Worm (Caenorhabditis elegans) whole organism, L1 larva: ENCODE data around the gene pals-17.

Experiments
- C16A3.4 ChIP-seq: fragments of 150-350 bp; optimal IDR thresholded peaks from 2 replicates; lab custom pipeline; 2014; ENCODE audit warnings: missing biosample characterization, missing genetic modification characterization
- F16B12.6 ChIP-seq: fragments of 150-350 bp; optimal IDR thresholded peaks from 2 replicates; lab custom pipeline; 2014; ENCODE audit warnings: missing biosample characterization, missing genetic modification characterization
- aha-1 ChIP-seq: fragments of 150-350 bp; optimal IDR thresholded peaks from 2 replicates; lab custom pipeline; 2014; ENCODE audit warnings: missing biosample characterization, missing genetic modification characterization
- alr-1 ChIP-seq: fragments of 200-800 bp; sonication (Bioruptor generic); optimal IDR thresholded peaks from 2 replicates; lab custom pipeline; 2018; ENCODE audit warnings: borderline replicate concordance, mild to moderate bottlenecking, missing genetic modification characterization, missing compliant biosample characterization
- aly-2 ChIP-seq: fragments of 150-350 bp; optimal IDR thresholded peaks from 2 replicates; lab custom pipeline; 2014; ENCODE audit warnings: missing biosample characterization, missing genetic modification characterization
- blmp-1 ChIP-seq: fragments of 150-350 bp; optimal IDR thresholded peaks from 2 replicates; lab custom pipeline; 2014; ENCODE audit warnings: missing biosample characterization, missing genetic modification characterization
- ceh-8 ChIP-seq: fragments of 200-800 bp; sonication (Bioruptor generic); optimal IDR thresholded peaks from 2 replicates; lab custom pipeline; 2018; ENCODE audit warnings: mild to moderate bottlenecking, missing genetic modification characterization, moderate library complexity, missing compliant biosample characterization
- ces-1 ChIP-seq: fragments of 150-350 bp; optimal IDR thresholded peaks from 2 replicates; lab custom pipeline; 2014; ENCODE audit warnings: missing biosample characterization, missing genetic modification reagents, missing genetic modification characterization
- efl-1 ChIP-seq, 4 experiments: fragments of 150-350 bp; optimal IDR thresholded peaks in 3 of 4; peaks in 1 of 4; 1 replicate in 1 of 4; 2 replicates in 3 of 4; lab custom pipeline; 2014; ENCODE audit warnings: missing biosample characterization in 2 of 4, missing genetic modification characterization in 2 of 4, missing genetic modification reagents in 2 of 4
- elt-2 ChIP-seq: sonication (generic microtip); optimal IDR thresholded peaks from 2 replicates; lab custom pipeline; 2016; ENCODE audit warnings: missing genetic modification characterization, mild to moderate bottlenecking, inconsistent platforms, missing compliant biosample characterization, missing genetic modification reagents
- fkh-4 ChIP-seq: sonication (generic microtip); optimal IDR thresholded peaks from 2 replicates; lab custom pipeline; 2016; ENCODE audit warnings: missing compliant biosample characterization, missing genetic modification characterization, borderline replicate concordance
- fkh-8 ChIP-seq: sonication (generic microtip); optimal IDR thresholded peaks from 2 replicates; lab custom pipeline; 2016; ENCODE audit warnings: mild to moderate bottlenecking, missing genetic modification characterization, missing compliant biosample characterization
- grh-1 ChIP-seq: fragments of 200-800 bp; sonication (Bioruptor generic); IDR thresholded peaks from 2 replicates; pipeline ENCODE4 v1.3.6; 2022; ENCODE audit warnings: missing genetic modification reagents, missing genetic modification characterization, missing compliant biosample characterization
- irx-1 ChIP-seq: sonication (generic microtip); optimal IDR thresholded peaks from 2 replicates; lab custom pipeline; 2016; ENCODE audit warnings: missing genetic modification characterization, missing compliant biosample characterization
- isw-1 ChIP-seq: fragments of 200-800 bp; sonication (Bioruptor generic); IDR thresholded peaks from 2 replicates; pipeline ENCODE4 v1.3.6; 2022; ENCODE audit warnings: missing genetic modification characterization, missing compliant biosample characterization
- jun-1 ChIP-seq: fragments of 150-350 bp; optimal IDR thresholded peaks from 2 replicates; lab custom pipeline; 2014; ENCODE audit warnings: missing biosample characterization, missing genetic modification reagents, missing genetic modification characterization
- lin-14 ChIP-seq: fragments of 200-800 bp; sonication (Bioruptor generic); optimal IDR thresholded peaks from 2 replicates; lab custom pipeline; 2018; ENCODE audit warnings: mild to moderate bottlenecking, missing genetic modification characterization, moderate library complexity, missing compliant biosample characterization
- lin-35 ChIP-seq, 2 experiments: fragments of 150-350 bp; optimal IDR thresholded peaks; 2 replicates each; lab custom pipeline; 2014; ENCODE audit warnings: missing biosample characterization in 2 of 2, missing genetic modification characterization in 2 of 2, missing genetic modification reagents in 2 of 2
- lir-3 ChIP-seq: sonication (generic microtip); optimal IDR thresholded peaks from 2 replicates; lab custom pipeline; 2016; ENCODE audit warnings: mild to moderate bottlenecking, missing genetic modification characterization, moderate library complexity, missing compliant biosample characterization; ENCODE audit not compliant: poor library complexity
- lsy-2 ChIP-seq, 2 experiments: fragments of 150-350 bp; optimal IDR thresholded peaks; 2 replicates each; lab custom pipeline; 2014; ENCODE audit warnings: missing biosample characterization in 2 of 2, missing genetic modification characterization in 2 of 2
- mef-2 ChIP-seq: fragments of 150-350 bp; optimal IDR thresholded peaks from 2 replicates; lab custom pipeline; 2014; ENCODE audit warnings: missing biosample characterization, missing genetic modification characterization
- nhr-76 ChIP-seq: sonication (generic microtip); optimal IDR thresholded peaks from 2 replicates; lab custom pipeline; 2017; ENCODE audit warnings: missing biosample characterization, missing genetic modification characterization
- nhr-90 ChIP-seq: sonication (generic microtip); optimal IDR thresholded peaks from 2 replicates; lab custom pipeline; 2016; ENCODE audit warnings: mild to moderate bottlenecking, missing genetic modification characterization, missing compliant biosample characterization; ENCODE audit not compliant: poor library complexity
- pqm-1 ChIP-seq: sonication (generic microtip); optimal IDR thresholded peaks from 3 replicates; lab custom pipeline; 2017; ENCODE audit warnings: missing biosample characterization, missing genetic modification characterization
- skn-1 ChIP-seq: fragments of 150-350 bp; optimal IDR thresholded peaks from 2 replicates; lab custom pipeline; 2014; ENCODE audit warnings: missing biosample characterization, missing genetic modification characterization
- sox-4 ChIP-seq: sonication (generic microtip); optimal IDR thresholded peaks from 2 replicates; lab custom pipeline; 2016; ENCODE audit warnings: missing genetic modification characterization, missing compliant biosample characterization
- sup-37 ChIP-seq: fragments of 200-800 bp; sonication (Bioruptor generic); optimal IDR thresholded peaks from 2 replicates; lab custom pipeline; 2018; ENCODE audit warnings: mild to moderate bottlenecking, missing genetic modification characterization, missing compliant biosample characterization
- tbx-2 ChIP-seq: sonication (generic microtip); optimal IDR thresholded peaks from 2 replicates; lab custom pipeline; 2016; ENCODE audit warnings: missing genetic modification characterization, missing compliant biosample characterization
- tlp-1 ChIP-seq: fragments of 150-350 bp; optimal IDR thresholded peaks from 2 replicates; lab custom pipeline; 2014; ENCODE audit warnings: missing biosample characterization, missing genetic modification characterization
- unc-30 ChIP-seq: sonication (generic microtip); optimal IDR thresholded peaks from 2 replicates; lab custom pipeline; 2017; ENCODE audit warnings: missing biosample characterization, missing genetic modification characterization
- unc-86 ChIP-seq: sonication (generic microtip); optimal IDR thresholded peaks from 2 replicates; lab custom pipeline; 2016; ENCODE audit warnings: missing genetic modification characterization, missing compliant biosample characterization
- unc-98 ChIP-seq: fragments of 200-800 bp; sonication (Bioruptor generic); IDR thresholded peaks from 2 replicates; pipeline ENCODE4 v1.3.6; 2022; ENCODE audit warnings: missing genetic modification characterization, missing compliant biosample characterization
- xbp-1 ChIP-seq: sonication (generic microtip); optimal IDR thresholded peaks from 2 replicates; lab custom pipeline; 2016; ENCODE audit warnings: missing genetic modification characterization, missing compliant biosample characterization
- zag-1 ChIP-seq: fragments of 150-350 bp; optimal IDR thresholded peaks from 2 replicates; lab custom pipeline; 2014; ENCODE audit warnings: missing biosample characterization, missing genetic modification characterization

The pals-17 gene

DNA sequence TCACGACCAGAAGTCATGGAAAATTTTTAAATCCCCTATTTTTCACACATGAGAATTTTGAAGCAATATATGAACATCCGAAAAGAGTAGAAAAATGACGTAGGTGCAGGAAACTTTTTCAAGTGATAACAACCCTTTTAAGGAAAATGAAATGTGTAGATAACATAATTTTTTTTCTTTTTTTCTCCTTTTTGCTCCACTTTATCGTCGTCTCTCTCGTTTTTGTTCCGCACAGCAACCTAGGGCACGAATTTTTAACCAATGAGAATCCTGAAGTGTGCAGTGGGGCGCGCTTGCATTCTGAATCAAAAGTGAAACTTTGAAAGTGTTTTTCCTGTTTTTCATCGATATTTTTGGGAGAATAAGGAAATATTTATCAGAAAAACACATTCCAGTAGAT is 1.1 kb upstream of the pals-17 start (continued):
- no peak for TF ChIP-seq xbp-1 (tag; lab: Kevin White, UChicago)
- TF ChIP-seq lin-35 (GFP tag; optimal IDR thresholded peaks at IDR 0.05; lab: Kevin White, UChicago) = peak in 1 of 2 experiments; percentile 2
- TF ChIP-seq pqm-1 = peak; percentile 51
- no peak for TF ChIP-seq C16A3.4 (tag; lab: Kevin White, UChicago)
- TF ChIP-seq tbx-2 (tag; lab: Kevin White, UChicago) = no peak
- no peak for TF ChIP-seq fkh-4 (tag; lab: Kevin White, UChicago)
- TF ChIP-seq grh-1 = no peak
- no peak for TF ChIP-seq unc-86 (tag; lab: Kevin White, UChicago)
- TF ChIP-seq elt-2 = peak; percentile 97
- no peak for TF ChIP-seq nhr-76 (tag; lab: Kevin White, UChicago)
- peak in 1 of 2 experiments; percentile 13 for TF ChIP-seq lsy-2 (tag; optimal IDR thresholded peaks at IDR 0.05; lab: Kevin White, UChicago)
- no peak for TF ChIP-seq mef-2 (tag; lab: Kevin White, UChicago)
- no peak for TF ChIP-seq isw-1 (GFP tag; lab: Robert Waterston, UW)
- TF ChIP-seq unc-30 (tag; lab: Kevin White, UChicago) = no peak
- TF ChIP-seq ces-1 (GFP tag; lab: Kevin White, UChicago) = no peak
- TF ChIP-seq fkh-8 = no peak
- TF ChIP-seq irx-1 (tag; lab: Kevin White, UChicago) = no peak

ce11 chrIII:1389988-1390387 is 1.7 kb downstream of the pals-17 start:
- peak; percentile 66 for TF ChIP-seq tlp-1 (tag; lab: Kevin White, UChicago)
- peak; percentile 90 for TF ChIP-seq elt-2
- peak; percentile 13 for TF ChIP-seq jun-1
- TF ChIP-seq sox-4 (tag; lab: Kevin White, UChicago) = no peak
- no peak for TF ChIP-seq sup-37 (GFP tag; lab: Kevin White, UChicago)
- TF ChIP-seq alr-1 (tag; lab: Kevin White, UChicago) = no peak
- no peak for TF ChIP-seq aha-1 (tag; lab: Kevin White, UChicago)
- TF ChIP-seq unc-86 (tag; lab: Kevin White, UChicago) = no peak
- TF ChIP-seq unc-30 (tag; lab: Kevin White, UChicago) = no peak
- TF ChIP-seq lir-3 (tag; lab: Kevin White, UChicago) = no peak
- no peak for TF ChIP-seq blmp-1

ce11 chrIII:1388274-1389058 is 3.2 kb downstream of the pals-17 start, which contains the start of gene pals-20:
Gene pals-20 (minus strand): TSS chrIII:1388324.
- TF ChIP-seq aly-2 (tag; lab: Kevin White, UChicago) (no peak), lin-14 (no peak), zag-1 (tag; lab: Kevin White, UChicago) (no peak), unc-86 (tag; lab: Kevin White, UChicago) (no peak), efl-1 (optimal IDR thresholded peaks at IDR 0.05; lab: Kevin White, UChicago) (no peak), efl-1 (GFP tag; optimal IDR thresholded peaks at IDR 0.05 in 1 of 2; lab: Kevin White, UChicago) (peak in 1 of 2 experiments; percentile 75), sox-4 (tag; lab: Kevin White, UChicago) (no peak), skn-1 (tag; lab: Kevin White, UChicago) (no peak), F16B12.6 (tag; lab: Kevin White, UChicago) (no peak), unc-98 (GFP tag; lab: Robert Waterston, UW) (no peak)

DNA sequence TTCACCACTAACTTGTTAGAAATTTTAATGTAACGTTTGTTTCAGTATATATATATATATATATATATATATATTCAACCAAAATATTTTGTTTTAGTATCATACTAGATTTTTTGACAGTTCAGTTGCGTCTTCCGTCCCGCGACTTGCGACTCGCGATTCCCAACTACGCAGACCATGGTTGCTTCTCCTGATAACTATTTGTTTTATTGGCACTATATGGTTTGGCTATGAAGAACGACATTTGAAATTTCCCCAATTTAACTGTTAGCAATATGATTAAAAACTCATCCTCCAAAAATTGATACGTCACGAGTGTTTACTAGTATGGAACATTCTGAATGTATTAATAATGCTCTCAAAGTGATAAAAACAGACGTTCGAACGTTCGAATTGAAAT is 7.0 kb downstream of the pals-17 start:
- TF ChIP-seq sup-37 (GFP tag; lab: Kevin White, UChicago) = no peak
- no peak for TF ChIP-seq nhr-90
- TF ChIP-seq ceh-8 = no peak
